Worm (Caenorhabditis elegans): ENCODE data around the gene fat-3.

The fat-3 gene

DNA sequence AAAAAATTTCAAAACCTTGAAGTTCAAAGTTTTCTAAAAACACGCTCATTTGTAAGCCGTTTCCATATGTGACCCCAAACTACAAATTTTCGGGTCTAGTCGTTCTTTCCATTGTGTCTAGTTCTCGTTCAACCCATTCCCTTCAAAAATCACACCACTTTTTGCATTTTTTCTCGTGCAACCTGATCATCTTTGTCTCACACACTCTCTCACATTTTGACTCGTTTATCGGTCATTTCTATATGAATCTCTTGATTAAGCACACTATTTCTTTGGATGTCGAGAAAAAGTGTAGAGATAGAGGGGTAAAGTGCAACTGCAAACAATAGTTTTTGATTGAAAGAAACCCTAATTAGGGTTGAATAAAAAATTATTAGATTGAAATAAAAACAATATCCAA is 721 bp downstream of the fat-3 start (continued):
- TF ChIP-seq pqm-1 (tag; optimal IDR thresholded peaks at IDR 0.05) (peak; percentile 40), T20F7.1 (GFP tag; optimal IDR thresholded peaks at IDR 0.05) (peak; percentile 49), ama-1 (optimal IDR thresholded peaks at IDR 0.05) (no peak), egl-43 (GFP tag; IDR thresholded peaks at IDR 0.05) (no peak), nhr-6 (tag; optimal IDR thresholded peaks at IDR 0.05) (peak; percentile 24), lim-7 (GFP tag; IDR thresholded peaks at IDR 0.05) (no peak), F26F4.8 (GFP tag; conservative IDR thresholded peaks at IDR 0.05) (no peak), tag-97 (GFP tag; IDR thresholded peaks at IDR 0.05) (no peak), nhr-11 (tag; optimal IDR thresholded peaks at IDR 0.05) (no peak), F37D6.2 (tag; optimal IDR thresholded peaks at IDR 0.05) (no peak), php-3 (GFP tag; IDR thresholded peaks at IDR 0.05) (peak; percentile 40; the same call in 1 of the 2 replicates), Y75B8A.6 (GFP tag; IDR thresholded peaks at IDR 0.05) (no peak), gei-8 (GFP tag; optimal IDR thresholded peaks at IDR 0.05) (no peak), attf-4 (tag; optimal IDR thresholded peaks at IDR 0.05) (no peak), zfp-3 (GFP tag; conservative IDR thresholded peaks at IDR 0.05) (0 out of 2 replicates have a peak, but pooled peaks have one; percentile 41), mep-1 (tag; optimal IDR thresholded peaks at IDR 0.05) (peak; percentile 79), dpl-1 (GFP tag; optimal IDR thresholded peaks at IDR 0.05) (peak; percentile 3), T26A8.4 (GFP tag; IDR thresholded peaks at IDR 0.05) (0 out of 2 replicates have a peak, but pooled peaks have one; percentile 19), nhr-77 (tag; optimal IDR thresholded peaks at IDR 0.05) (peak; percentile 91), duxl-1 (tag; optimal IDR thresholded peaks at IDR 0.05; ENCODE audit: poor library complexity) (no peak), lir-3 (tag; optimal IDR thresholded peaks at IDR 0.05) (no peak), Y105C5A.15 (GFP tag; IDR thresholded peaks at IDR 0.05) (no peak), jun-1 (tag; optimal IDR thresholded peaks at IDR 0.05) (no peak), snpc-1.2 (GFP tag; IDR thresholded peaks at IDR 0.05) (no peak), set-16 (GFP tag; IDR thresholded peaks at IDR 0.05) (no peak), ces-1 (GFP tag; optimal IDR thresholded peaks at IDR 0.05) (no peak), snpc-4 (tag; optimal IDR thresholded peaks at IDR 0.05) (no peak), nhr-76 (tag; optimal IDR thresholded peaks at IDR 0.05) (no peak), cey-2 (tag; optimal IDR thresholded peaks at IDR 0.05; ENCODE audit: borderline replicate concordance, insufficient read depth) (no peak), ceh-82 (tag; optimal IDR thresholded peaks at IDR 0.05) (no peak), egl-27 (tag; optimal IDR thresholded peaks at IDR 0.05) (no peak), mdt-29 (GFP tag; IDR thresholded peaks at IDR 0.05) (no peak), unc-130 (GFP tag; optimal IDR thresholded peaks at IDR 0.05) (no peak), nhr-28 (tag; optimal IDR thresholded peaks at IDR 0.05) (peak; percentile 96), hlh-11 (tag; optimal IDR thresholded peaks at IDR 0.05) (peak; percentile 93), lin-29 (GFP tag; IDR thresholded peaks at IDR 0.05) (no peak), ztf-11 (tag; optimal IDR thresholded peaks at IDR 0.05) (no peak), mxl-3 (GFP tag; optimal IDR thresholded peaks at IDR 0.05) (peak; percentile 64), madf-9 (GFP tag; conservative IDR thresholded peaks at IDR 0.05) (no peak), aha-1 (tag) (no peak), nhr-42 (GFP tag; IDR thresholded peaks at IDR 0.05) (no peak), zag-1 (tag; optimal IDR thresholded peaks at IDR 0.05) (no peak), ctbp-1 (GFP tag; IDR thresholded peaks at IDR 0.05) (no peak), F44E2.7 (GFP tag; IDR thresholded peaks at IDR 0.05) (no peak), ceh-32 (tag; optimal IDR thresholded peaks at IDR 0.05; ENCODE audit: poor library complexity) (no peak), hif-1 (tag; optimal IDR thresholded peaks at IDR 0.05) (peak in 1 of 2 experiments; percentile 25), arid-1 (GFP tag; conservative IDR thresholded peaks at IDR 0.05) (no peak), nhr-237 (tag; optimal IDR thresholded peaks at IDR 0.05) (no peak), skn-1 (tag; optimal IDR thresholded peaks at IDR 0.05) (no peak), nhr-102 (tag; optimal IDR thresholded peaks at IDR 0.05) (no peak), zip-11 (GFP tag; IDR thresholded peaks at IDR 0.05) (no peak), lin-1 (GFP tag; IDR thresholded peaks at IDR 0.05) (peak; percentile 81; the same call in 1 of the 2 replicates), saeg-2 (GFP tag; IDR thresholded peaks at IDR 0.05) (no peak)
